Fruit fly (Drosophila melanogaster) whole organism, prepupa: ENCODE results near the gene CG5235.

ENCODE experiments used
- Blimp-1 ChIP-seq: fragments of 200-800 bp; sonication (Bioruptor generic); optimal IDR thresholded peaks from 3 replicates; lab custom pipeline; 2017; ENCODE audit warnings: missing biosample characterization, missing genetic modification characterization, mild to moderate bottlenecking, moderate library complexity, missing genetic modification reagents
- CG10631 ChIP-seq: fragments of 200-800 bp; sonication (Bioruptor generic); optimal IDR thresholded peaks from 2 replicates; lab custom pipeline; 2016; ENCODE audit warnings: missing biosample characterization, missing genetic modification characterization
- CG10669 ChIP-seq: fragments of 200-800 bp; sonication (Bioruptor generic); optimal IDR thresholded peaks from 3 replicates; lab custom pipeline; 2018; ENCODE audit warnings: missing biosample characterization, mild to moderate bottlenecking, missing genetic modification characterization, moderate library complexity
- CG11762 ChIP-seq: fragments of 200-800 bp; sonication (Bioruptor generic); optimal IDR thresholded peaks from 3 replicates; lab custom pipeline; 2016; ENCODE audit warnings: missing biosample characterization, missing genetic modification characterization; ENCODE audit not compliant: insufficient read depth
- CG11902 ChIP-seq: fragments of 200-800 bp; sonication (Bioruptor generic); optimal IDR thresholded peaks from 3 replicates; lab custom pipeline; 2016; ENCODE audit warnings: missing biosample characterization, missing genetic modification characterization
- CG15336 ChIP-seq: fragments of 200-800 bp; sonication (Bioruptor generic); IDR thresholded peaks from 2 replicates; pipeline ENCODE4 v1.3.6; 2022; ENCODE audit warnings: missing biosample characterization, missing genetic modification characterization
- CG1621 ChIP-seq: fragments of 200-800 bp; sonication (Bioruptor generic); optimal IDR thresholded peaks from 3 replicates; lab custom pipeline; 2018; ENCODE audit warnings: missing biosample characterization, mild to moderate bottlenecking, missing genetic modification characterization
- CG16779 ChIP-seq: fragments of 200-800 bp; sonication (Bioruptor generic); optimal IDR thresholded peaks from 3 replicates; lab custom pipeline; 2017; ENCODE audit warnings: missing biosample characterization, mild to moderate bottlenecking, missing genetic modification characterization
- CG3032 ChIP-seq: fragments of 200-800 bp; optimal IDR thresholded peaks from 2 replicates; lab custom pipeline; 2019; ENCODE audit warnings: missing biosample characterization, mild to moderate bottlenecking, missing genetic modification characterization, moderate library complexity
- CG31627 ChIP-seq: fragments of 200-800 bp; sonication (Bioruptor generic); optimal IDR thresholded peaks from 3 replicates; lab custom pipeline; 2016; ENCODE audit warnings: missing biosample characterization, missing genetic modification characterization
- CG34406 ChIP-seq: fragments of 200-800 bp; sonication (Bioruptor generic); optimal IDR thresholded peaks from 3 replicates; lab custom pipeline; 2016; ENCODE audit warnings: missing biosample characterization, missing genetic modification characterization
- CG3919 ChIP-seq: fragments of 200-800 bp; sonication (Bioruptor generic); optimal IDR thresholded peaks from 3 replicates; lab custom pipeline; 2016; ENCODE audit warnings: missing biosample characterization, missing genetic modification characterization
- CG4318 ChIP-seq: fragments of 200-800 bp; sonication (Bioruptor generic); optimal IDR thresholded peaks from 3 replicates; lab custom pipeline; 2017; ENCODE audit warnings: missing biosample characterization, mild to moderate bottlenecking, missing genetic modification characterization
- CG6163 ChIP-seq: fragments of 200-800 bp; sonication (Bioruptor generic); IDR thresholded peaks from 3 replicates; pipeline ENCODE4 v1.3.6; 2022; ENCODE audit warnings: missing biosample characterization, missing genetic modification characterization
- CG6276 ChIP-seq: fragments of 200-800 bp; sonication (Bioruptor generic); optimal IDR thresholded peaks from 2 replicates; lab custom pipeline; 2017; ENCODE audit warnings: missing biosample characterization, mild to moderate bottlenecking, missing genetic modification characterization
- CG6808 ChIP-seq: fragments of 200-800 bp; sonication (Bioruptor generic); optimal IDR thresholded peaks from 3 replicates; lab custom pipeline; 2017; ENCODE audit warnings: missing biosample characterization, missing genetic modification characterization, mild to moderate bottlenecking, moderate library complexity, missing genetic modification reagents
- CG6854 ChIP-seq: fragments of 200-800 bp; sonication (Bioruptor generic); optimal IDR thresholded peaks from 2 replicates; lab custom pipeline; 2017; ENCODE audit warnings: missing biosample characterization, mild to moderate bottlenecking, missing genetic modification characterization
- CG7368 ChIP-seq: fragments of 200-800 bp; sonication (Bioruptor generic); optimal IDR thresholded peaks from 3 replicates; lab custom pipeline; 2016; ENCODE audit warnings: missing biosample characterization, missing genetic modification characterization
- CG8119 ChIP-seq: fragments of 200-800 bp; sonication (Bioruptor generic); IDR thresholded peaks from 3 replicates; pipeline ENCODE4 v1.3.6; 2022; ENCODE audit warnings: missing biosample characterization, missing genetic modification characterization
- CG9139 ChIP-seq: fragments of 200-800 bp; sonication (Bioruptor generic); optimal IDR thresholded peaks from 3 replicates; lab custom pipeline; 2017; ENCODE audit warnings: missing biosample characterization, mild to moderate bottlenecking, missing genetic modification characterization
- Eip93F ChIP-seq: fragments of 200-800 bp; sonication (Bioruptor generic); optimal IDR thresholded peaks from 2 replicates; lab custom pipeline; 2016; ENCODE audit warnings: missing biosample characterization, mild to moderate bottlenecking, missing genetic modification characterization
- Ets96B ChIP-seq: fragments of 200-800 bp; optimal IDR thresholded peaks from 2 replicates; lab custom pipeline; 2019; ENCODE audit warnings: missing biosample characterization, mild to moderate bottlenecking, missing genetic modification characterization, moderate library complexity
- Hr38 ChIP-seq: sonication (Bioruptor generic); optimal IDR thresholded peaks from 2 replicates; lab custom pipeline; 2016; ENCODE audit warnings: missing biosample characterization, missing genetic modification characterization
- Hr39 ChIP-seq: fragments of 200-800 bp; sonication (Bioruptor generic); optimal IDR thresholded peaks from 2 replicates; lab custom pipeline; 2016; ENCODE audit warnings: missing biosample characterization, missing genetic modification characterization
- Lpt ChIP-seq: fragments of 200-800 bp; sonication (Bioruptor generic); optimal IDR thresholded peaks from 3 replicates; lab custom pipeline; 2016; ENCODE audit warnings: missing biosample characterization, missing genetic modification characterization
- OdsH ChIP-seq: fragments of 200-800 bp; sonication (Bioruptor generic); optimal IDR thresholded peaks from 3 replicates; lab custom pipeline; 2016; ENCODE audit warnings: missing biosample characterization, missing genetic modification characterization
- Smox ChIP-seq: fragments of 200-800 bp; sonication (Bioruptor generic); optimal IDR thresholded peaks from 3 replicates; lab custom pipeline; 2016; ENCODE audit warnings: missing biosample characterization, missing genetic modification characterization
- Sox102F ChIP-seq: fragments of 200-800 bp; sonication (Bioruptor generic); optimal IDR thresholded peaks from 2 replicates; lab custom pipeline; 2016; ENCODE audit warnings: missing biosample characterization, mild to moderate bottlenecking, missing genetic modification characterization
- Sox14 ChIP-seq: fragments of 200-800 bp; sonication (Bioruptor generic); optimal IDR thresholded peaks from 3 replicates; lab custom pipeline; 2016; ENCODE audit warnings: missing biosample characterization, missing genetic modification characterization
- Sox15 ChIP-seq: fragments of 200-800 bp; sonication (Bioruptor generic); optimal IDR thresholded peaks from 3 replicates; lab custom pipeline; 2016; ENCODE audit warnings: missing biosample characterization, missing genetic modification characterization
- acj6 ChIP-seq: fragments of 200-800 bp; sonication (Bioruptor generic); optimal IDR thresholded peaks from 3 replicates; lab custom pipeline; 2016; ENCODE audit warnings: missing biosample characterization, missing genetic modification characterization
- cyc ChIP-seq: fragments of 200-800 bp; sonication (Bioruptor generic); optimal IDR thresholded peaks from 3 replicates; lab custom pipeline; 2016; ENCODE audit warnings: missing biosample characterization, missing genetic modification characterization
- dac ChIP-seq: fragments of 200-800 bp; sonication (Bioruptor generic); optimal IDR thresholded peaks from 2 replicates; lab custom pipeline; 2017; ENCODE audit warnings: missing biosample characterization, mild to moderate bottlenecking, missing genetic modification characterization
- dsx ChIP-seq: fragments of 200-800 bp; optimal IDR thresholded peaks from 3 replicates; lab custom pipeline; 2019; ENCODE audit warnings: missing biosample characterization, mild to moderate bottlenecking, missing genetic modification characterization, moderate library complexity; ENCODE audit not compliant: poor library complexity, severe bottlenecking
- eg ChIP-seq: fragments of 200-800 bp; sonication (Bioruptor generic); IDR thresholded peaks from 3 replicates; pipeline ENCODE4 v1.3.6; 2022; ENCODE audit warnings: missing biosample characterization, missing genetic modification characterization
- esn ChIP-seq: fragments of 200-800 bp; sonication (Bioruptor generic); optimal IDR thresholded peaks from 2 replicates; lab custom pipeline; 2016; ENCODE audit warnings: missing biosample characterization, mild to moderate bottlenecking, missing genetic modification characterization, moderate library complexity
- fd59A ChIP-seq: fragments of 200-800 bp; sonication (Bioruptor generic); optimal IDR thresholded peaks from 2 replicates; lab custom pipeline; 2017; ENCODE audit warnings: missing biosample characterization, mild to moderate bottlenecking, missing genetic modification characterization, missing genetic modification reagents
- fkh ChIP-seq: fragments of 200-800 bp; sonication (Bioruptor generic); optimal IDR thresholded peaks from 3 replicates; lab custom pipeline; 2017; ENCODE audit warnings: missing biosample characterization, mild to moderate bottlenecking, missing genetic modification characterization, moderate library complexity
- net ChIP-seq: fragments of 200-800 bp; sonication (Bioruptor generic); optimal IDR thresholded peaks from 3 replicates; lab custom pipeline; 2016; ENCODE audit warnings: missing biosample characterization, missing genetic modification characterization
- pdm3 ChIP-seq: fragments of 200-800 bp; sonication (Bioruptor generic); optimal IDR thresholded peaks from 3 replicates; lab custom pipeline; 2016; ENCODE audit warnings: missing biosample characterization, missing genetic modification characterization
- salr ChIP-seq, 2 experiments: fragments of 200-800 bp; sonication (Bioruptor generic); optimal IDR thresholded peaks; 3 replicates each; lab custom pipeline; 2016 to 2018; ENCODE audit warnings: missing biosample characterization in 2 of 2, missing genetic modification characterization in 2 of 2, mild to moderate bottlenecking in 1 of 2
- ss ChIP-seq, 2 experiments: fragments of 200-800 bp; sonication (Bioruptor generic); optimal IDR thresholded peaks; 2 replicates in 1 of 2; 3 replicates in 1 of 2; lab custom pipeline; 2017 to 2018; ENCODE audit warnings: mild to moderate bottlenecking in 2 of 2, missing biosample characterization in 2 of 2, missing genetic modification characterization in 2 of 2, moderate library complexity in 1 of 2
- svp ChIP-seq: fragments of 200-800 bp; sonication (Bioruptor generic); peaks from one replicate; lab custom pipeline; 2016; ENCODE audit warnings: missing biosample characterization, missing genetic modification characterization
- topi ChIP-seq: fragments of 200-800 bp; sonication (Bioruptor generic); optimal IDR thresholded peaks from 3 replicates; lab custom pipeline; 2016; ENCODE audit warnings: missing biosample characterization, missing genetic modification characterization
- vri ChIP-seq: fragments of 200-800 bp; sonication (Bioruptor generic); optimal IDR thresholded peaks from 3 replicates; lab custom pipeline; 2016; ENCODE audit warnings: missing biosample characterization, mild to moderate bottlenecking, missing genetic modification characterization

CG5235 gene

DNA sequence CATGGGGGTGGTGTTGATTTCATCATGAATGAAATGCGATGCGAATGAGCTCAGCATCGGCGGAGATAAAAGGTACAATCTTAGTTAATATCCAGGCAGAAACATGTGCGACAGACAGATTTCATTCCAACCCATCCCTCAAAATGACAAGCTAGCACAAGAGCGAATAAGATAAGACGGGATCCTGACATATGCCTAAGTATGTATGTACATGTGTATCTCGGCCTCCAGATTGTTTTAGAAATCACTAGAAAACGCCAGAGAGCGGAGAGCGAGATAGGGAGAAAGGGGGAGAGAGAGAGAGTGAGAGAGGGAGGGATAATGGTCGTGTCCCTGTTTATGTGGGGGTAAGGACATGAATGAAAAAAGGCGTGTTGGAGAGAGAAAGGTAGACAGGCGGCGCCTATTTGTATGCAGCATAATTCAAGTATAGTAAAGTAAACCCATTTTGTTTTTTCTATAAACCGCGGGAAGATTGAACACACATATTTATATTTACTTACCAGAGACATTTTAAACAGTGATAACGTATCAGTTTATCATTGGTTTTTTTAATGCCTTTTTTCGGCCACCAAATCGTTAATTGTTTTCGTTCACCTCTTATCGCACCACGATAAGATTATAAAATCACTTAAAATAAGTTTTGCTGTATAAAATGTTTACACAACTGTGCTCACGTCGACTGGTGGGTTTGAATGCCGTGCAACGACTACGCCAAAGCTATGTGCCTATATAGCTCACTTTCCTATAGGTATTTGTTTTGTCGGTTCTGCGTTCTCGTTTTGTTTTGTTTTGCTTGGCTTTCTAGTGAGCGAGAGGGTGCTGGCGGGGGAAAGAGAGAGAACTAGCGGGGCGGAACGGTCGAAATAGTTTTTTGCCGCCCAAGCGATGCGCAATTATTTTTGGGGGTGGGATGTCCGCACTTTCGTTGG lies 40.0 kb downstream of the CG5235 start (continued):
- no peak for TF ChIP-seq CG4318
- peak; percentile 94 for TF ChIP-seq fkh (GFP tag; lab: Kevin White, UChicago)
- TF ChIP-seq Ets96B (tag; lab: Kevin White, UChicago) = no peak
- no peak for TF ChIP-seq esn (GFP tag; lab: Kevin White, UChicago)
- TF ChIP-seq Eip93F (GFP tag; lab: Kevin White, UChicago) = peak; percentile 75
- no peak for TF ChIP-seq Sox14 (GFP tag; lab: Kevin White, UChicago)
- peak; percentile 28 for TF ChIP-seq CG6808 (GFP tag; lab: Kevin White, UChicago)
- no peak for TF ChIP-seq cyc (GFP tag; lab: Kevin White, UChicago)
- no peak for TF ChIP-seq CG31627 (GFP tag; lab: Kevin White, UChicago)
- TF ChIP-seq, all 60 proteins: peak for 20

dm6 chr3L:16048722-16049459 lies 41.3 kb downstream of the CG5235 start:
- peak; percentile 17 for TF ChIP-seq CG3032 (tag; lab: Kevin White, UChicago)
- no peak for TF ChIP-seq eg
- no peak for TF ChIP-seq Sox15 (GFP tag; lab: Kevin White, UChicago)
- TF ChIP-seq Smox (GFP tag; lab: Kevin White, UChicago) = no peak
- no peak for TF ChIP-seq Blimp-1 (GFP tag; lab: Kevin White, UChicago)
- no peak for TF ChIP-seq CG3919 (GFP tag; lab: Kevin White, UChicago)
- no peak for TF ChIP-seq CG1621 (tag; lab: Kevin White, UChicago)
- no peak for TF ChIP-seq CG34406 (GFP tag; lab: Kevin White, UChicago)
- peak; percentile 37 for TF ChIP-seq Ets96B (tag; lab: Kevin White, UChicago)
- TF ChIP-seq CG16779 (tag; lab: Kevin White, UChicago) = no peak
- no peak for TF ChIP-seq CG10631 (GFP tag; lab: Kevin White, UChicago)
- TF ChIP-seq OdsH (GFP tag; lab: Kevin White, UChicago) = peak; percentile 16
- TF ChIP-seq Hr38 (GFP tag; lab: Kevin White, UChicago) = no peak
- TF ChIP-seq vri (GFP tag; lab: Kevin White, UChicago) = peak; percentile 37
- TF ChIP-seq Eip93F (GFP tag; lab: Kevin White, UChicago) = no peak
- no peak for TF ChIP-seq topi (GFP tag; lab: Kevin White, UChicago)
- TF ChIP-seq CG6854 (GFP tag; lab: Kevin White, UChicago) = no peak
- TF ChIP-seq dac (GFP tag; lab: Kevin White, UChicago) = no peak
- no peak for TF ChIP-seq acj6 (GFP tag; lab: Kevin White, UChicago)
- no peak for TF ChIP-seq pdm3 (GFP tag; lab: Kevin White, UChicago)
- TF ChIP-seq cyc (GFP tag; lab: Kevin White, UChicago) = no peak
- TF ChIP-seq CG9139 (GFP tag; lab: Kevin White, UChicago) = no peak
- no peak for TF ChIP-seq CG15336
- TF ChIP-seq CG6163 (GFP tag; lab: Robert Waterston, UW) = 0 out of 3 replicates have a peak, but pooled peaks have one; percentile 5
- no peak for TF ChIP-seq CG11762
- TF ChIP-seq CG6808 (GFP tag; lab: Kevin White, UChicago) = no peak
- no peak for TF ChIP-seq Hr39
- no peak for TF ChIP-seq Lpt (GFP tag; lab: Kevin White, UChicago)
- TF ChIP-seq CG10669 (GFP tag; lab: Kevin White, UChicago) = no peak
- TF ChIP-seq CG4318 = no peak
- peak in 1 of 2 experiments; percentile 19 for TF ChIP-seq ss (GFP tag; optimal IDR thresholded peaks at IDR 0.05; lab: Kevin White, UChicago)
- TF ChIP-seq svp = peak; percentile 49
- TF ChIP-seq Sox102F (GFP tag; lab: Kevin White, UChicago) = no peak
- TF ChIP-seq CG7368 (GFP tag; lab: Kevin White, UChicago) = no peak
- no peak for TF ChIP-seq fd59A (GFP tag; lab: Kevin White, UChicago)
- no peak for TF ChIP-seq net
- TF ChIP-seq salr (GFP tag; optimal IDR thresholded peaks at IDR 0.05; lab: Kevin White, UChicago) = no peak
- TF ChIP-seq fkh (GFP tag; lab: Kevin White, UChicago) = no peak
- no peak; the same call in 2 of the 3 replicates for TF ChIP-seq CG8119 (GFP tag; lab: Robert Waterston, UW)
- no peak for TF ChIP-seq CG6276 (GFP tag; lab: Kevin White, UChicago)
- TF ChIP-seq dsx (GFP tag; lab: Kevin White, UChicago) = peak; percentile 95
- TF ChIP-seq CG11902 = no peak
- TF ChIP-seq esn (GFP tag; lab: Kevin White, UChicago) = no peak
